Worm (Caenorhabditis elegans): Measurements from ENCODE around the gene str-187.

The str-187 gene

DNA sequence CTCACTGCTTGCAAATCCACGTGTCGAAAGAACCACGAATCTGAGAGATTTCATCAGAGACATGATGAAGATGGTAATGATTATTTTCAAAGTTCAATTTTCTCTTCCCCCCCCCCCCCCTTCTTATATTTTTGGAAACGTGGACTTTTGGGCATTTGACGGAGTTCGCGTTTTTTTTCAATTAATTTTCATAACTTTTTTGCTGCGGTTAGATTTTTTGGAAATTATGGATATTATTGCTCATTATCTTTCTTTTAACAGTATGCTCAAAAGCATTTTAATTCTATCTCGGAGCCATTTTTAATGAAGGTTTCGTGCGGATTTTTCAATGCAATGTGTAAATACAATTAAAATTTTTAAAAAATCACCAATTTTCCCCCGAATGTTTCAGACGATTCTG is 6.1 kb upstream of the str-187 start, which contains the start of gene phyh-1:
phyh-1 (minus strand) TSS at position 101 of the 400 bp plus-strand sequence.
- no peak for TF ChIP-seq him-1 (tag; optimal IDR thresholded peaks at IDR 0.05)
- no peak for TF ChIP-seq W03F9.2 (tag; optimal IDR thresholded peaks at IDR 0.05)
- no peak for TF ChIP-seq dao-5 (tag; optimal IDR thresholded peaks at IDR 0.05)

ce11 chrIV:17262385-17262784 is 3.0 kb upstream of the str-187 start, which contains the start of gene ZK550.6:
TSS of gene ZK550.6 (minus strand) at chrIV:17262485.
- no peak for TF ChIP-seq W03F9.2 (tag; optimal IDR thresholded peaks at IDR 0.05)
- TF ChIP-seq dao-5 (tag; optimal IDR thresholded peaks at IDR 0.05), result no peak
- no peak for TF ChIP-seq him-1 (tag; optimal IDR thresholded peaks at IDR 0.05)

- no peak for TF ChIP-seq him-1 (tag; optimal IDR thresholded peaks at IDR 0.05)
- no peak for TF ChIP-seq W03F9.2 (tag; optimal IDR thresholded peaks at IDR 0.05)
- TF ChIP-seq dao-5 (tag; optimal IDR thresholded peaks at IDR 0.05), result no peak
These were observed 1.7 kb upstream of the str-187 start for ce11 chrIV:17263714-17264113.

DNA sequence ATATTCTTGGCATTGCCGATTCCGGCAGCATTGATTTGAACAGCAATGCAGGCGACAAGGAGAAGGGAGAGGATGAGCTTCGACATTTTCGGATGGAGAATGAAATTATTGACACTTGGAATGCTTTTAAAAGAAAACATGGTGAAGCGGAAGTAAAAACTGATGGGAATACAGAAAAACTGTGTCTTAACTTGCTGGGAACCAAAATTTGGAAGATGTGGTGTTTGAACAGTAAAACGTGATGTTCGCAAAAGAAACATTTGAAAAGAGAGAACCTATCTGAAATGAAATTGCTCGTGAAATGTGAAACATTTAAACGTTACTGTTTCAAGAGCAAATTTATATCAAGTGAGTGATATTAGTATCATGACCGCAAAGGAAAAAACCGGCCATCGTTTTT is 665 bp upstream of the str-187 start, which contains the start of gene F26D10.13:
F26D10.13 (minus strand) TSS at position 101 of the 400 bp plus-strand sequence.
- TF ChIP-seq him-1 (tag; optimal IDR thresholded peaks at IDR 0.05) (no peak), dao-5 (tag; optimal IDR thresholded peaks at IDR 0.05) (no peak), W03F9.2 (tag; optimal IDR thresholded peaks at IDR 0.05) (no peak)

- TF ChIP-seq him-1 (tag; optimal IDR thresholded peaks at IDR 0.05) (no peak), W03F9.2 (tag; optimal IDR thresholded peaks at IDR 0.05) (no peak), dao-5 (tag; optimal IDR thresholded peaks at IDR 0.05) (no peak)
These were observed 337 bp downstream of the str-187 start for ce11 chrIV:17265716-17266115.

DNA sequence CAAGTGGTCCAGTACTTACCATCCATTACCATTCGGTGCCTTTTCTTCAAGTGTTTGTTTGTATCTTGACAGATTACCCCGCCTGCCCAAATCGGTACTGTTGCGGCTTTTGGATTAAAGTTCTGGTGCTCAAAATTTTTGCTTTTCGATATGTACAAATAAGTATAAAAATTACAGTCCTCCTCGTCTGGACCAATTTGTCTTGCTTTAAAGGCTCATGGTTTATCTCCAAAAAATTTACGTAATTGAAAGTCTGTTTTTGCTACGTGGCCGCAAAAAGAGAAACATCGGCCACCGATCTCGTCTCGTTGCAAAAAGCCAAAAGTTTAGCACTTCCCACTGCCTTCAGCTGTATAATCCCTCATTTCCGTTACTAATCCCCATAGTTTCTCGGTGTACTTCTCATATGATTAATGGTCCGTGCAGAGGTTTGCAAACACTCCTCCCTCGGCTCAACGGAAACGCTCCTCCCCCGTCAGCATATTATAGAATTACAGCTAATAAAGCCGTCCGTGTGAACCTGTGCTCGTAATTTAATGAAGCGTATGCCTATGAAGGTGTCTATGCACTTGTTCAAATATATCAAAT is 2.0 kb downstream of the str-187 start:
- TF ChIP-seq dao-5 (tag; optimal IDR thresholded peaks at IDR 0.05) (no peak), W03F9.2 (tag; optimal IDR thresholded peaks at IDR 0.05) (no peak), him-1 (tag; optimal IDR thresholded peaks at IDR 0.05) (no peak)

DNA sequence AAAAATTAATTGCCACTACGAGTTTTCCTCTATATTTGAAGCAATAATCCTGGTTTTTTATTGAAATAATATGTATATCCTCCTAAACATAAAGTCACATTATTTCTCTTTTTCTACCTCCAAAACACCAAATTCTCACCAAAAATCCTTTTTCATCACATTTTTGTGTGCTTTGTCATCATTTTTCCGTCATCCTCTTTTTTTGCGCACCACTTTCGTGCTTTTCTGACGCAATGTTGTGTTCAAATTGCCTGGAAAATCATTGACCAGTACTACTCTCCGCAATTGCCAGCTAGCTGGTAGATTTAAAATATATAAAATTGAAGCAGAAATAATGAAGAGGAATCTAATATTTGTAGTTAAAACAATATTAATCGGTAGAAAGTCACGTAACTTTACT is 2.7 kb downstream of the str-187 start:
- no peak for TF ChIP-seq W03F9.2 (tag; optimal IDR thresholded peaks at IDR 0.05)
- no peak for TF ChIP-seq dao-5 (tag; optimal IDR thresholded peaks at IDR 0.05)
- no peak for TF ChIP-seq him-1 (tag; optimal IDR thresholded peaks at IDR 0.05)

DNA sequence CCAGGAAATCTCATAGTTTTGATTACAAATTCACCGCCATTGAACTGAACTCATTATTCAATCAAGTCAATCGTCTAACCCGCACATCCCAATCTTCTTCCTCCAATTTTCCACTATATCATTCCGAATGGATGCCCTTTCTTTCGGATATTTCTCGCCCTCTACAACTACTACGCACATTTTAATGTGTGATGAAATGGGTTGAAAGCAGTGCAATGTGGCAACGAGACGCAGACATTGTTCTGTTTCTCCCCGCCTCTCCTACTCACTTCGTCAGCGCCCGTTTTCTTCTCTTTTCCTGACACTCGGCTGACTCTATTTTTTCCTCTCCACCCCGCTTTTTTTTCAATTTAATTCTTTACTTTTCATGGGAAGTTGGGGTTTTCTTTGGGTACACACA is 3.2 kb downstream of the str-187 start:
- TF ChIP-seq him-1 (tag; optimal IDR thresholded peaks at IDR 0.05) (no peak), dao-5 (tag; optimal IDR thresholded peaks at IDR 0.05) (no peak), W03F9.2 (tag; optimal IDR thresholded peaks at IDR 0.05) (peak; percentile 12)

- TF ChIP-seq him-1 (tag; optimal IDR thresholded peaks at IDR 0.05), result no peak
- no peak for TF ChIP-seq W03F9.2 (tag; optimal IDR thresholded peaks at IDR 0.05)
- TF ChIP-seq dao-5 (tag; optimal IDR thresholded peaks at IDR 0.05), result no peak
These were observed 3.7 kb downstream of the str-187 start, which contains the start of gene atgp-1 for ce11 chrIV:17269042-17269441. TSS of gene atgp-1 (plus strand) at chrIV:17269342.

DNA sequence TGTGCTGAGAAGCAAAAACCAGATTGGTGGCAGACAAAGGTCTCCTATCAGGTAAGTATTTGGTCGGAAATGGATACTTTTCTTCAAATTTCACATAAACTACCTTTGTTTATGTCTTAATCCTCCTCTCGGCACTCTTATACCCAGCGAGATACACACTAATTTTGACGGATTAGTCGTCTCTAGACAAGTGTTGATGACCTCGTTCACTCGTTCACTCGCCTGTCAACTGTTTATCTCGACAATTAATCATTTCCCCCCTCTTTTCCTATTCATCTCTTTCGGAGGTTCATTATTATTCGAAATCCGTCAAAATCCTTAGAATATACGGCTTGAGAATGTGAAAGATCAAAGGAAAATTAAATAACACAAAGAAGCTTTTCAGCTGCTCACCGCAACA is 4.3 kb downstream of the str-187 start:
- TF ChIP-seq dao-5 (tag; optimal IDR thresholded peaks at IDR 0.05), result no peak
- no peak for TF ChIP-seq W03F9.2 (tag; optimal IDR thresholded peaks at IDR 0.05)
- TF ChIP-seq him-1 (tag; optimal IDR thresholded peaks at IDR 0.05), result no peak

DNA sequence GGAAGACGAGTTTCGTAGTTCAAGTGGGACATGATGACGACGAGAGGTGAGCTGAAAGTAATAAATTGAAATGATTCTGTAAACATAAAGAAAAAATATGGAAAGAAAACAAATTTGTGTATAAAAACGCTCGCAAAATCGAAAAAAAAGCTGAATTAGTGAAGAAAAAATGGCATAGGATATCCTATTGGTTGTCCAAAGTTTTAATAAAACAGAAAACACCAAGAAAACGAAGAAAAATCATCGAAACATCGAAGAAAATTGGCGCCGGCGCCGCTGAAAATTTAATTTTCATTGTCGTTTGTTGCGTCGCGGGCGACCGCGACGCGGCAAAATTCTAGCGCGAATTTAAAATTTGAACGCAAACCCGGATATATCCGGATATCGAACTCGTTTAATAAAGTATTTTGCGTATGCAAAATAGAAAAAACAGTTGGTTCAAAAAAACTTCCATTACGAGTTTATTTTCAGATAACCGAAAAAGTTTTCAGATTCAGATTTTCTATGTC is 8.3 kb downstream of the str-187 start, which contains the start of gene gln-5:
gln-5 (minus strand) TSS at position 51 of the 509 bp plus-strand sequence.
- TF ChIP-seq dao-5 (tag; optimal IDR thresholded peaks at IDR 0.05), result no peak
- TF ChIP-seq him-1 (tag; optimal IDR thresholded peaks at IDR 0.05), result no peak
- no peak for TF ChIP-seq W03F9.2 (tag; optimal IDR thresholded peaks at IDR 0.05)

- TF ChIP-seq dao-5 (tag; optimal IDR thresholded peaks at IDR 0.05), result no peak
- TF ChIP-seq him-1 (tag; optimal IDR thresholded peaks at IDR 0.05), result no peak
- TF ChIP-seq W03F9.2 (tag; optimal IDR thresholded peaks at IDR 0.05), result no peak
These were observed 9.9 kb downstream of the str-187 start, which contains the start of gene lhfp-4 for ce11 chrIV:17275281-17275680. TSS of gene lhfp-4 (plus strand) at chrIV:17275581.

DNA sequence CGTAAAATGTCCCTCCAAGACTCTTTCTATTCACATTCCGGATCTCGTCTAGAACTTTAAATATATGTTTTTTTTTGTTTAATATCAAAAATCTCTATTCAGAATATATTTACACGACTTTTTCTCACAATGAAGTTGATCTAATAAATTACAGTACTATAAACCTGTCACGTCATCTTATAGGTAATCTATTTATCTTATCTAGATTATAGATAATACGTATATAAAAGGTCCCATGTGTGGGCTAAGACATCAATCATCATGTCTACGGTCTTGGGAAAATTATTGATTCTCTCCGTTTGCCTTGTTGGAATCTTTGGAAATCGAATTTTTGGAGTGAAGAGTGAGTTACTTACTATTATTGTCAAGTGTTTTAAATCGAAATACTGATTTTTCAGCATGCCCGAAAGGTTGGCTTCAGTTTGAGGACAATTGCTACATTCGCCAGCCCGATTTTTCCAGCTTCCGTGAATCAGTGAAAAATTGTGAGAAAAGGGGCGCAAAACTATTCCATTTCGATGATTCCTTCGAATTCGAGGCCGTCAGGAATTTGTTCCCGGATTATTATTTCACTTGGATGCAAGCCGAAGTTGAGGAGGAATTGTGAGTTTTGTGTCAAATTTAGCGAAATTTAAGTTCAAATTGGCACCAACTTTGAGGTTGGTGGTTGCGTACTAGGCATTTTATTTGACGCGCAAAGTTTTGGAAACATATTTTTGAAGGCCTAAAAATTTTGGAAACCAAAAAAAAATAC is 11.5 kb downstream of the str-187 start, which contains the start of gene clec-196:
clec-196 (plus strand) TSS at position 252 of the 754 bp plus-strand sequence.
- no peak for TF ChIP-seq W03F9.2 (tag; optimal IDR thresholded peaks at IDR 0.05)
- no peak for TF ChIP-seq dao-5 (tag; optimal IDR thresholded peaks at IDR 0.05)
- TF ChIP-seq him-1 (tag; optimal IDR thresholded peaks at IDR 0.05), result no peak
